Worm (Caenorhabditis elegans): Measurements from ENCODE around the gene grl-31.

grl-31 gene

DNA sequence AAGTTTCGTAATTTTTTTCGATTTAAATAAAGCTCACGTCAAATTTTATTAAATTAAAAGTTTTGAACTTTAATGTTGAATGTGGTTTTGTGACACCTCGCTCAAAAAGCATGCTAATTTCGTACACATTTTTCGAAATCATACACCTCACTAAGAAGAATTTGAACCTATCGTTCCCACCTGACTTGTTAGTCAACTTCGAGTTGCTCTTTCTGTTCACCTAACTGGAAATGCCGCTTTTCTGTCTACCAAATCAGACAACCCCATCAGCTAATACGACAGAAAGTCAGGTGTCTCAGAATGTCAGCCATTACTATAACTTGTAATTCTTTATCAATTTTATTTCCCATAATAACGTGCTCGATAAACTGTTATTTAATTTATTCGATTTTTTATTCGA, 27.2 kb downstream of the grl-31 start, which contains the start of gene srbc-66 (continued):
- TF ChIP-seq C38D4.7 (GFP tag; optimal IDR thresholded peaks at IDR 0.05) (no peak), K02D7.2 (tag; optimal IDR thresholded peaks at IDR 0.05) (no peak), madf-2 (tag; optimal IDR thresholded peaks at IDR 0.05) (no peak)

DNA sequence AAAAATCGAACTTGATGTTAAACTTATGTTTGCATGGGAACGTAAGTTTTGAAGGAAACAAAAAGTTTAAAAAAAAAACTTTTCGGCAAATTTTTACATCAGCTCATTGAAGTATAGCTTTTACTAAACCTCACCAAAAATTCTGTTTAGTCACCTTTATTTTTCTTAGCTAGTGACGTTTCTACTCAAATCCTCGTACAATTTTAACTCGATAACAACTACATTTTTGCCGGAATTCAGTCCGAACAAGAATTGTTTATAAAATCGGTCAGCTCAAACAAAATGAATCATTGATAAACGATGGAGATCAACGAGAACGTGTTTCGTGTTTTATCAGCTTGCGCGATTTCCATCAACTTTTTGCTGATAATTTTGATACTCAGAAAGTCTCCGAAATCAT, 30.7 kb downstream of the grl-31 start, which contains the start of gene str-260:
Gene str-260 (plus strand): TSS at position 301 of the 400 bp plus-strand sequence.
- TF ChIP-seq rnt-1 (tag; optimal IDR thresholded peaks at IDR 0.05) (no peak), nhr-11 (tag; optimal IDR thresholded peaks at IDR 0.05) (no peak), hlh-30 (tag; optimal IDR thresholded peaks at IDR 0.05; ENCODE audit: insufficient read depth) (no peak), sox-4 (tag; optimal IDR thresholded peaks at IDR 0.05) (no peak), K02D7.2 (tag; optimal IDR thresholded peaks at IDR 0.05) (no peak), ceh-30 (tag; optimal IDR thresholded peaks at IDR 0.05) (no peak), lim-6 (tag; optimal IDR thresholded peaks at IDR 0.05) (no peak), C08G9.2 (tag; optimal IDR thresholded peaks at IDR 0.05) (no peak), pros-1 (tag; optimal IDR thresholded peaks at IDR 0.05) (no peak), pax-1 (tag; optimal IDR thresholded peaks at IDR 0.05) (no peak), unc-3 (GFP tag; conservative IDR thresholded peaks at IDR 0.05) (no peak), unc-3 (tag; optimal IDR thresholded peaks at IDR 0.05) (no peak), syd-9 (tag; optimal IDR thresholded peaks at IDR 0.05) (no peak), unc-86 (tag; optimal IDR thresholded peaks at IDR 0.05) (no peak), sdc-2 (tag; optimal IDR thresholded peaks at IDR 0.05) (no peak), K09A11.1 (tag; optimal IDR thresholded peaks at IDR 0.05; ENCODE audit: insufficient read depth) (no peak), C38D4.7 (GFP tag; optimal IDR thresholded peaks at IDR 0.05) (no peak), ahr-1 (tag; optimal IDR thresholded peaks at IDR 0.05) (no peak), tbx-2 (tag; optimal IDR thresholded peaks at IDR 0.05) (no peak)

DNA sequence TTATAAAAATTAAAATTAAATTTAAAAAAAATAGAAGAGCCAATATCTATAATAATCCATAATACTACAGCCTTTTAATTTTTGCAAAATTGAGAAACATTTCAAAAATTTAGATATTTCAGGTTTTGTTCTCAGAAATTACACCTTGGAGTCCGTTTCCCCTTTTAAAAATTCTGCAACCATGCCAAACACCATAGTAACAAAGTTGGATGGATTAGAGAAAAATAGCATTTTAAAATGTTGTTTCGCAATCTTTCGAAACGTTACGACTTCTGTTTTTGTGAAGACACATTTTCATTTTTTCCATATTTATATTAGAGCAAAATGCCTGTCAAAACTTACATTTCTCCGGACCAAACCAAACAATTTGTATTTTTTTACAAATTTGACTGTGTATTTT, 32.6 kb downstream of the grl-31 start, which contains the start of gene T24A6.7:
Gene T24A6.7 (plus strand): TSS at position 301 of the 400 bp plus-strand sequence.
- no peak for TF ChIP-seq sox-4 (tag; optimal IDR thresholded peaks at IDR 0.05)
- TF ChIP-seq unc-3 (GFP tag; conservative IDR thresholded peaks at IDR 0.05), result no peak
- no peak for TF ChIP-seq unc-3 (tag; optimal IDR thresholded peaks at IDR 0.05)
- no peak for TF ChIP-seq pqm-1 (tag; optimal IDR thresholded peaks at IDR 0.05)
- no peak for TF ChIP-seq mec-3 (tag; optimal IDR thresholded peaks at IDR 0.05; ENCODE audit: borderline replicate concordance)
- no peak for TF ChIP-seq pax-1 (tag; optimal IDR thresholded peaks at IDR 0.05)
- no peak for TF ChIP-seq hlh-15 (tag; optimal IDR thresholded peaks at IDR 0.05)
- TF ChIP-seq C38D4.7 (GFP tag; optimal IDR thresholded peaks at IDR 0.05), result no peak
- no peak for TF ChIP-seq ceh-14 (tag; optimal IDR thresholded peaks at IDR 0.05)
- no peak for TF ChIP-seq zip-5 (tag; optimal IDR thresholded peaks at IDR 0.05)
- TF ChIP-seq pha-4 (tag; optimal IDR thresholded peaks at IDR 0.05), result no peak
- no peak for TF ChIP-seq ceh-19 (GFP tag; optimal IDR thresholded peaks at IDR 0.05)
- TF ChIP-seq ceh-22 (tag; optimal IDR thresholded peaks at IDR 0.05), result no peak
- TF ChIP-seq K09A11.1 (tag; optimal IDR thresholded peaks at IDR 0.05; ENCODE audit: insufficient read depth), result no peak
- TF ChIP-seq Y22D7AL.16 (tag; optimal IDR thresholded peaks at IDR 0.05), result no peak
- TF ChIP-seq pat-9 (tag; optimal IDR thresholded peaks at IDR 0.05), result no peak

DNA sequence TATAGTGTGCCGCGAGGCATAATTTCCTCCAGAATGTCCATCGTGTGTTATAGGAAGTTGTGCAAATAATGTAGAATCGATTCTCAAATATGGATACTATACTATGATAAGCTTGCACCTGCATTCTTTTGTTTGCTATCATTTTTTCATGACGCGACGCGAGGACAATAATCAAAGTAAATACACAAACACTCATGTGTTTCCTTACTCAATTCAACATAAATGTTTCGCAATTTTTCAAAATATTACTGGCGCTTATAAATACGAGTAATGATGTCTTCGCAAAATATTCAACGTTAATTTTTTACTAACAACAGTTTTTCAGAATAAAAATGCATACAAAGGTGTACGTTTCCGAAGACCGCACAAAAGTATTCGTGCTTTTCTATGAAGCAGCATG, 34.3 kb downstream of the grl-31 start, which contains the start of gene irg-1:
Gene irg-1 (plus strand): TSS at position 326 of the 400 bp plus-strand sequence.
- TF ChIP-seq pax-1 (tag; optimal IDR thresholded peaks at IDR 0.05) (no peak), C08G9.2 (tag; optimal IDR thresholded peaks at IDR 0.05) (no peak), rnt-1 (tag; optimal IDR thresholded peaks at IDR 0.05) (no peak), K09A11.1 (tag; optimal IDR thresholded peaks at IDR 0.05; ENCODE audit: insufficient read depth) (no peak), ceh-19 (GFP tag; optimal IDR thresholded peaks at IDR 0.05) (no peak), dve-1 (tag; optimal IDR thresholded peaks at IDR 0.05) (no peak), ahr-1 (tag; optimal IDR thresholded peaks at IDR 0.05) (no peak), ref-2 (tag; optimal IDR thresholded peaks at IDR 0.05) (no peak), sdc-2 (tag; optimal IDR thresholded peaks at IDR 0.05) (no peak), pat-9 (tag; optimal IDR thresholded peaks at IDR 0.05) (no peak), odd-2 (tag; optimal IDR thresholded peaks at IDR 0.05) (no peak), unc-42 (tag; optimal IDR thresholded peaks at IDR 0.05) (no peak), ceh-14 (tag; optimal IDR thresholded peaks at IDR 0.05) (no peak), che-1 (tag; optimal IDR thresholded peaks at IDR 0.05) (no peak), unc-55 (GFP tag; optimal IDR thresholded peaks at IDR 0.05) (no peak), ceh-22 (tag; optimal IDR thresholded peaks at IDR 0.05) (no peak), sox-4 (tag; optimal IDR thresholded peaks at IDR 0.05) (no peak), ceh-48 (tag; optimal IDR thresholded peaks at IDR 0.05) (no peak)
